Fruit fly (Drosophila melanogaster) whole organism: ENCODE results near the gene CG34375.

ENCODE experiments used
- CG8478 ChIP-seq: fragments of >200 bp; optimal IDR thresholded peaks from 2 replicates; lab custom pipeline; 2018; ENCODE audit warnings: inconsistent platforms
- EcR ChIP-seq, 2 experiments: fragments of >200 bp; optimal IDR thresholded peaks; 2 replicates each; lab custom pipeline; 2017; ENCODE audit warnings: missing biosample characterization in 2 of 2, missing genetic modification characterization in 2 of 2, missing genetic modification reagents in 2 of 2
- pan ChIP-seq: fragments of >200 bp; optimal IDR thresholded peaks from 2 replicates; lab custom pipeline; 2017
- psq ChIP-seq: fragments of >200 bp; optimal IDR thresholded peaks from 2 replicates; lab custom pipeline; 2017
- usp ChIP-seq: fragments of >200 bp; optimal IDR thresholded peaks from 2 replicates; lab custom pipeline; 2017; ENCODE audit warnings: missing biosample characterization, missing genetic modification characterization, mixed read lengths

dm6 chr3R:22976997-22977396 lies 33.4 kb downstream of the CG34375 start, which contains the start of gene Gbp3:
- TF ChIP-seq EcR (GFP tag; optimal IDR thresholded peaks at IDR 0.05; lab: Kevin White, UChicago) = no peak
- no peak for TF ChIP-seq usp (GFP tag; lab: Kevin White, UChicago)
- TF ChIP-seq CG8478 (lab: Kevin White, UChicago) = no peak
- no peak for TF ChIP-seq pan (lab: Kevin White, UChicago)
- no peak for TF ChIP-seq psq (lab: Kevin White, UChicago)
